Worm (Caenorhabditis elegans): ENCODE data around the gene ZK652.8.

DNA sequence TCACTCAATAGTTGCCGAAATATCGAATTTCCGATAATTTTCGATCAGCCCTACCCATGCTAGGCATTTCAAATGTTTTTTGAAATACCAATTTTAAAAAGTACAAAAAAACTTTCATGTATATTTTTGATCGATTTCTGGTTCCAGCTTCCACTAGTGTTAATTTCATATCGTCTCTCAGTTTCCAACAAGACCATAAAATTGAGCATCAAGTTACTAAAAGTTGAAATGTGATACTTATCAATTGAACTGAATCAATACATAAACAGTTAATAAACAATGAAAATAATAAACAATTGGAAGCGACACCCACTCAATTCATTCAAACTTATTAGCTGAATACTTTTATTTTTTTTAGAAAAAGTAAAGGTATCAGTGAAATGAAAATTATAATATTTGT, 22.8 kb upstream of the ZK652.8 start, which contains the start of gene cup-4:
- TF ChIP-seq pha-4 (GFP tag; IDR thresholded peaks at IDR 0.05) (no peak), pha-4 (tag; optimal IDR thresholded peaks at IDR 0.05) (no peak), ceh-20 (GFP tag; IDR thresholded peaks at IDR 0.05) (no peak), skn-1 (tag; optimal IDR thresholded peaks at IDR 0.05) (no peak), pqm-1 (tag; optimal IDR thresholded peaks at IDR 0.05) (no peak), fkh-10 (GFP tag; optimal IDR thresholded peaks at IDR 0.05) (no peak), ceh-82 (tag; optimal IDR thresholded peaks at IDR 0.05) (no peak), nhr-76 (tag; optimal IDR thresholded peaks at IDR 0.05) (no peak), zag-1 (tag; optimal IDR thresholded peaks at IDR 0.05) (no peak), fos-1 (tag; optimal IDR thresholded peaks at IDR 0.05) (no peak), zfp-3 (GFP tag; conservative IDR thresholded peaks at IDR 0.05) (no peak), sdz-12 (GFP tag; optimal IDR thresholded peaks at IDR 0.05) (no peak)
